Worm (Caenorhabditis elegans) whole organism, L1 larva: Measurements from ENCODE around the gene F16B3.3.

Experiments used
- ama-1 ChIP-seq: fragments of 150-350 bp; optimal IDR thresholded peaks from 2 replicates; lab custom pipeline; 2014
- tbx-2 ChIP-seq: sonication (generic microtip); optimal IDR thresholded peaks from 2 replicates; lab custom pipeline; 2016; ENCODE audit warnings: missing genetic modification characterization, missing compliant biosample characterization

DNA sequence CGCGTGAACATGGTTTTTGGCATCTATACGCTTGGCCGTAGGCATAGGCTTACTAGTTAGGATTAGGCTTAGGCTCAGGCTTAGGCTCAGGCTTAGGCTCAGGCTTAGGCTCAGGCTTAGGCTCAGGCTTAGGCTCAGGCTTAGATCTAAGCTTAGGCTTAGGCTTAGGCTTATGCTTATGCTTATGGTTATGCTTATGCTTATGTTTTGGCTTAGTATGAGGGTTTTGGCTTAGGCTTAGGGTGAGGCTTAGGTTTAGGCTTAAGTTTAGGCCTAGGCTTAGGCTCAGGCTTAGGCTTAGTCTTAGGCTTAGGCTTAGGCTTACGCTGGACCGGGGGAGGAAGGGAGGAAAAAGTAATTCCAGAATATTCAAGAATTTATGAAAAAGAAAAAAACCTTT lies 11.9 kb downstream of the F16B3.3 start:
- TF ChIP-seq ama-1 (lab: Kevin White, UChicago) (no peak), tbx-2 (tag; lab: Kevin White, UChicago) (no peak)
